Fruit fly (Drosophila melanogaster) whole organism, embryonic: ENCODE data around the gene dmrt11E.
A peak's percentile ranks its signal among the peaks of the same experiment; 100 is the strongest.

Source experiments
- Atf-2 ChIP-seq: fragments of 200-800 bp; sonication (Bioruptor generic); optimal IDR thresholded peaks from 2 replicates; lab custom pipeline; 2016; ENCODE audit warnings: missing biosample characterization, missing genetic modification characterization
- C15 ChIP-seq: fragments of 200-800 bp; sonication (Bioruptor generic); IDR thresholded peaks from 3 replicates; pipeline ENCODE4 v1.3.6; 2022; ENCODE audit warnings: missing biosample characterization, missing genetic modification characterization
- CG12659 ChIP-seq: fragments of 200-800 bp; sonication (Bioruptor generic); optimal IDR thresholded peaks from 3 replicates; lab custom pipeline; 2017; ENCODE audit warnings: mild to moderate bottlenecking, missing biosample characterization, missing genetic modification reagents, missing genetic modification characterization
- CG13287 ChIP-seq: fragments of 200-800 bp; sonication (Bioruptor generic); IDR thresholded peaks from 2 replicates; pipeline ENCODE4 v1.3.6; 2022; ENCODE audit warnings: missing biosample characterization, missing genetic modification characterization; ENCODE audit not compliant: partially characterized antibody
- CG13775 ChIP-seq: fragments of 200-800 bp; sonication (Bioruptor generic); optimal IDR thresholded peaks from 3 replicates; lab custom pipeline; 2017; ENCODE audit warnings: missing biosample characterization, mild to moderate bottlenecking, missing genetic modification characterization
- CG15073 ChIP-seq: fragments of 200-800 bp; sonication (Bioruptor generic); optimal IDR thresholded peaks from 2 replicates; lab custom pipeline; 2016; ENCODE audit warnings: missing biosample characterization, missing genetic modification characterization
- CG15514 ChIP-seq: fragments of 200-800 bp; sonication (Bioruptor generic); optimal IDR thresholded peaks from 3 replicates; lab custom pipeline; 2017; ENCODE audit warnings: missing biosample characterization, missing genetic modification characterization, mild to moderate bottlenecking, moderate library complexity, missing genetic modification reagents
- CG17328 ChIP-seq: fragments of 200-800 bp; sonication (Bioruptor generic); IDR thresholded peaks from 2 replicates; pipeline ENCODE4 v1.3.6; 2022; ENCODE audit warnings: missing biosample characterization, missing genetic modification characterization
- CG17361 ChIP-seq: fragments of 200-800 bp; sonication (Bioruptor generic); IDR thresholded peaks from 3 replicates; pipeline ENCODE4 v1.3.6; 2022; ENCODE audit warnings: missing biosample characterization, missing genetic modification characterization
- CG3163 ChIP-seq: fragments of 200-800 bp; sonication (Bioruptor generic); optimal IDR thresholded peaks from 3 replicates; lab custom pipeline; 2016; ENCODE audit warnings: missing biosample characterization, missing genetic modification characterization
- CG34376 ChIP-seq: fragments of 200-800 bp; sonication (Bioruptor generic); optimal IDR thresholded peaks from 2 replicates; lab custom pipeline; 2018; ENCODE audit warnings: missing biosample characterization, mild to moderate bottlenecking, missing genetic modification characterization
- CG34422 ChIP-seq: fragments of 200-800 bp; sonication (Bioruptor generic); IDR thresholded peaks from 3 replicates; pipeline ENCODE4 v1.3.6; 2022; ENCODE audit warnings: missing biosample characterization, missing genetic modification characterization
- CG6272 ChIP-seq: fragments of 200-800 bp; sonication (Bioruptor generic); IDR thresholded peaks from 2 replicates; pipeline ENCODE4 v1.3.6; 2022; ENCODE audit warnings: missing biosample characterization, missing genetic modification characterization
- CG6791 ChIP-seq: fragments of 200-800 bp; sonication (Bioruptor generic); IDR thresholded peaks from 3 replicates; pipeline ENCODE4 v1.3.6; 2022; ENCODE audit warnings: missing biosample characterization, missing genetic modification characterization; ENCODE audit not compliant: partially characterized antibody
- CG7556 ChIP-seq: fragments of 200-800 bp; sonication (Bioruptor generic); optimal IDR thresholded peaks from 2 replicates; lab custom pipeline; 2017; ENCODE audit warnings: missing biosample characterization, mild to moderate bottlenecking, missing genetic modification characterization
- CG7928 ChIP-seq: fragments of 200-800 bp; sonication (Bioruptor generic); optimal IDR thresholded peaks from 2 replicates; lab custom pipeline; 2017; ENCODE audit warnings: missing biosample characterization, mild to moderate bottlenecking, missing genetic modification characterization
- CG9609 ChIP-seq: fragments of 200-800 bp; sonication (Bioruptor generic); optimal IDR thresholded peaks from 3 replicates; lab custom pipeline; 2016; ENCODE audit warnings: missing biosample characterization, missing genetic modification characterization
- CG9876 ChIP-seq: fragments of 200-800 bp; sonication (Bioruptor generic); optimal IDR thresholded peaks from 2 replicates; lab custom pipeline; 2016; ENCODE audit warnings: missing biosample characterization, missing genetic modification characterization
- Chrac-16 ChIP-seq: fragments of 200-800 bp; sonication (Bioruptor generic); optimal IDR thresholded peaks from 3 replicates; lab custom pipeline; 2016; ENCODE audit warnings: missing biosample characterization, missing genetic modification characterization
- CoRest ChIP-seq: fragments of 200-800 bp; sonication (Bioruptor generic); optimal IDR thresholded peaks from 3 replicates; lab custom pipeline; 2018; ENCODE audit warnings: missing biosample characterization, mild to moderate bottlenecking, missing genetic modification characterization, moderate library complexity
- Dek ChIP-seq: fragments of 200-800 bp; sonication (Bioruptor generic); optimal IDR thresholded peaks from 3 replicates; lab custom pipeline; 2019; ENCODE audit warnings: missing biosample characterization, mild to moderate bottlenecking, missing genetic modification characterization, moderate library complexity
- Dip3 ChIP-seq: fragments of 200-800 bp; sonication (Bioruptor generic); optimal IDR thresholded peaks from 3 replicates; lab custom pipeline; 2016; ENCODE audit warnings: missing biosample characterization, missing genetic modification characterization
- Dll ChIP-seq: fragments of 200-800 bp; sonication (Bioruptor generic); IDR thresholded peaks from 4 replicates; pipeline ENCODE4 v1.3.6; 2022; ENCODE audit warnings: missing biosample characterization, missing genetic modification characterization; ENCODE audit not compliant: partially characterized antibody
- H15 ChIP-seq: fragments of 200-800 bp; sonication (Bioruptor generic); IDR thresholded peaks from 3 replicates; pipeline ENCODE4 v1.3.6; 2022; ENCODE audit warnings: missing biosample characterization, missing genetic modification characterization
- Hr51 ChIP-seq, 2 experiments: fragments of 200-800 bp; sonication (Bioruptor generic); optimal IDR thresholded peaks; 2 replicates in 1 of 2; 3 replicates in 1 of 2; lab custom pipeline; 2016 to 2018; ENCODE audit warnings: missing biosample characterization in 2 of 2, missing genetic modification characterization in 2 of 2, mild to moderate bottlenecking in 1 of 2, moderate library complexity in 1 of 2
- Mes4 ChIP-seq: fragments of 200-800 bp; sonication (Bioruptor generic); optimal IDR thresholded peaks from 2 replicates; lab custom pipeline; 2016; ENCODE audit warnings: missing biosample characterization, missing genetic modification characterization
- Myb ChIP-seq: fragments of 200-800 bp; sonication (Bioruptor generic); optimal IDR thresholded peaks from 2 replicates; lab custom pipeline; 2016; ENCODE audit warnings: missing biosample characterization, missing genetic modification characterization
- Pdp1 ChIP-seq, 2 experiments: fragments of 200-800 bp; sonication (Bioruptor generic); optimal IDR thresholded peaks; 3 replicates each; lab custom pipeline; 2016; ENCODE audit warnings: missing biosample characterization in 2 of 2, missing genetic modification characterization in 2 of 2, mild to moderate bottlenecking in 1 of 2, moderate library complexity in 1 of 2
- Sox100B ChIP-seq: fragments of 200-800 bp; sonication (Bioruptor generic); optimal IDR thresholded peaks from 3 replicates; lab custom pipeline; 2018; ENCODE audit warnings: missing biosample characterization, mild to moderate bottlenecking, missing genetic modification characterization
- Usf ChIP-seq: fragments of 200-800 bp; sonication (Bioruptor generic); optimal IDR thresholded peaks from 2 replicates; lab custom pipeline; 2017; ENCODE audit warnings: missing genotype, missing biosample characterization, missing genetic modification characterization
- amos ChIP-seq: fragments of 200-800 bp; sonication (Bioruptor generic); IDR thresholded peaks from 2 replicates; pipeline ENCODE4 v1.3.6; 2022; ENCODE audit warnings: missing biosample characterization, missing genetic modification characterization; ENCODE audit not compliant: partially characterized antibody
- cad ChIP-seq: fragments of >200 bp; optimal IDR thresholded peaks from 2 replicates; lab custom pipeline; 2017; ENCODE audit warnings: missing biosample characterization, missing genetic modification characterization
- caup ChIP-seq: fragments of 200-800 bp; sonication (Bioruptor generic); optimal IDR thresholded peaks from 3 replicates; lab custom pipeline; 2017; ENCODE audit warnings: missing biosample characterization, mild to moderate bottlenecking, missing genetic modification characterization, moderate library complexity; ENCODE audit not compliant: severe bottlenecking
- dm ChIP-seq: fragments of 200-800 bp; sonication (Bioruptor generic); optimal IDR thresholded peaks from 3 replicates; lab custom pipeline; 2016; ENCODE audit warnings: missing biosample characterization, missing genetic modification characterization
- ftz-f1 ChIP-seq: fragments of 200-800 bp; sonication (Bioruptor generic); optimal IDR thresholded peaks from 2 replicates; lab custom pipeline; 2016; ENCODE audit warnings: missing biosample characterization, missing genetic modification characterization
- gce ChIP-seq: fragments of 200-800 bp; sonication (Bioruptor generic); IDR thresholded peaks from 3 replicates; pipeline ENCODE4 v1.3.6; 2022; ENCODE audit warnings: missing biosample characterization, missing genetic modification characterization
- gsb ChIP-seq: fragments of 200-800 bp; sonication (Bioruptor generic); IDR thresholded peaks from 2 replicates; pipeline ENCODE4 v1.3.6; 2022; ENCODE audit warnings: missing biosample characterization, missing genetic modification characterization
- ind ChIP-seq: fragments of 200-800 bp; sonication (Bioruptor generic); optimal IDR thresholded peaks from 3 replicates; lab custom pipeline; 2016; ENCODE audit warnings: missing biosample characterization, missing genetic modification characterization
- luna ChIP-seq: fragments of 200-800 bp; sonication (Bioruptor generic); optimal IDR thresholded peaks from 2 replicates; lab custom pipeline; 2016; ENCODE audit warnings: missing biosample characterization, missing genetic modification characterization
- pros ChIP-seq: fragments of 200-800 bp; sonication (Bioruptor generic); optimal IDR thresholded peaks from 3 replicates; lab custom pipeline; 2019; ENCODE audit warnings: missing biosample characterization, mild to moderate bottlenecking, missing genetic modification characterization, moderate library complexity
- ro ChIP-seq: fragments of 200-800 bp; sonication (Bioruptor generic); IDR thresholded peaks from 2 replicates; pipeline ENCODE4 v1.3.6; 2022; ENCODE audit warnings: missing biosample characterization, missing genetic modification characterization
- row ChIP-seq: fragments of 200-800 bp; sonication (Bioruptor generic); IDR thresholded peaks from 3 replicates; pipeline ENCODE4 v1.3.6; 2022; ENCODE audit warnings: missing biosample characterization, missing genetic modification characterization
- sc ChIP-seq, 3 experiments: fragments of >200 bp in 2 of 3; fragments of 200-800 bp in 1 of 3; sonication (Bioruptor generic) in 1 of 3; optimal IDR thresholded peaks; 2 replicates in 2 of 3; 3 replicates in 1 of 3; lab custom pipeline; 2017; ENCODE audit warnings: mild to moderate bottlenecking in 1 of 3, missing biosample characterization in 1 of 3, missing genetic modification characterization in 1 of 3, missing genetic modification reagents in 1 of 3
- shn ChIP-seq: fragments of 200-800 bp; sonication (Bioruptor generic); optimal IDR thresholded peaks from 3 replicates; lab custom pipeline; 2016; ENCODE audit warnings: missing biosample characterization, missing genetic modification characterization
- sqz ChIP-seq: fragments of 200-800 bp; sonication (Bioruptor generic); optimal IDR thresholded peaks from 3 replicates; lab custom pipeline; 2018; ENCODE audit warnings: missing biosample characterization, mild to moderate bottlenecking, missing genetic modification characterization
- tin ChIP-seq: fragments of 200-800 bp; sonication (Bioruptor generic); optimal IDR thresholded peaks from 3 replicates; lab custom pipeline; 2016; ENCODE audit warnings: missing biosample characterization, missing genetic modification characterization
- trem ChIP-seq: fragments of 200-800 bp; optimal IDR thresholded peaks from 3 replicates; lab custom pipeline; 2019; ENCODE audit warnings: missing biosample characterization, mild to moderate bottlenecking, missing genetic modification characterization, moderate library complexity
- tup ChIP-seq: fragments of 200-800 bp; sonication (Bioruptor generic); optimal IDR thresholded peaks from 2 replicates; lab custom pipeline; 2016; ENCODE audit warnings: missing biosample characterization, mild to moderate bottlenecking, missing genetic modification characterization, moderate library complexity

The dmrt11E gene

dm6 chrX:13412941-13413613, 45.1 kb downstream of the dmrt11E start, which contains the start of the genes CG1998 and Set2 (continued):
- peak; percentile 57 for TF ChIP-seq CoRest (tag; lab: Kevin White, UChicago)
- no peak for TF ChIP-seq gce (GFP tag; lab: Robert Waterston, UW)
- no peak for TF ChIP-seq tup (GFP tag; lab: Kevin White, UChicago)
- TF ChIP-seq dm (GFP tag; lab: Kevin White, UChicago) = peak; percentile 44
- peak; percentile 51; the same call in 2 of the 3 replicates for TF ChIP-seq row (GFP tag; lab: Robert Waterston, UW)
- TF ChIP-seq CG7928 (GFP tag; lab: Kevin White, UChicago) = no peak
- TF ChIP-seq amos (GFP tag; lab: Robert Waterston, UW) = peak; percentile 47; the same call in 1 of the 2 replicates
- TF ChIP-seq Hr51 (GFP tag; optimal IDR thresholded peaks at IDR 0.05; lab: Kevin White, UChicago) = no peak
- no peak for TF ChIP-seq Chrac-16 (GFP tag; lab: Kevin White, UChicago)
- peak; percentile 80 for TF ChIP-seq CG12659 (GFP tag; lab: Kevin White, UChicago)
- TF ChIP-seq cad (GFP tag; lab: Kevin White, UChicago) = no peak
- TF ChIP-seq CG9876 (GFP tag; lab: Kevin White, UChicago) = peak; percentile 5
- TF ChIP-seq sc (optimal IDR thresholded peaks at IDR 0.05; lab: Kevin White, UChicago) = no peak
- TF ChIP-seq sc (GFP tag; optimal IDR thresholded peaks at IDR 0.05; lab: Kevin White, UChicago) = no peak
- peak; percentile 21 for TF ChIP-seq Dek (tag; lab: Kevin White, UChicago)
- TF ChIP-seq shn (GFP tag; lab: Kevin White, UChicago) = no peak
- no peak for TF ChIP-seq CG34376
- peak; percentile 63; the same call in 1 of the 2 replicates for TF ChIP-seq CG13287
- peak; percentile 22 for TF ChIP-seq CG13775 (GFP tag; lab: Kevin White, UChicago)
- peak; percentile 38 for TF ChIP-seq CG9609
- no peak for TF ChIP-seq Dip3 (GFP tag; lab: Kevin White, UChicago)
- peak; percentile 90 for TF ChIP-seq Myb (GFP tag; lab: Kevin White, UChicago)
- TF ChIP-seq Mes4 (GFP tag; lab: Kevin White, UChicago) = no peak
- peak in 1 of 2 experiments; percentile 64 for TF ChIP-seq Pdp1 (GFP tag; optimal IDR thresholded peaks at IDR 0.05; lab: Kevin White, UChicago)
- TF ChIP-seq CG34422 (GFP tag; lab: Robert Waterston, UW) = peak; percentile 63; the same call in 2 of the 3 replicates
- TF ChIP-seq Usf (GFP tag; lab: Kevin White, UChicago) = no peak
- TF ChIP-seq CG15514 (GFP tag; lab: Kevin White, UChicago) = peak; percentile 84
- no peak for TF ChIP-seq CG15073 (GFP tag; lab: Kevin White, UChicago)
- peak; percentile 25 for TF ChIP-seq tin (GFP tag; lab: Kevin White, UChicago)
- TF ChIP-seq ind (GFP tag; lab: Kevin White, UChicago) = no peak
- TF ChIP-seq Sox100B (GFP tag; lab: Kevin White, UChicago) = no peak
- TF ChIP-seq gsb (GFP tag; lab: Robert Waterston, UW) = no peak
- TF ChIP-seq ro = no peak
- no peak for TF ChIP-seq sqz (GFP tag; lab: Kevin White, UChicago)
- no peak for TF ChIP-seq C15 (GFP tag; lab: Robert Waterston, UW)
- TF ChIP-seq H15 (GFP tag; lab: Robert Waterston, UW) = no peak
- TF ChIP-seq Dll (GFP tag; lab: Robert Waterston, UW) = 0 out of 4 replicates have a peak, but pooled peaks have one; percentile 41
- TF ChIP-seq CG17361 (GFP tag; lab: Robert Waterston, UW) = no peak
- peak; percentile 62; the same call in 1 of the 3 replicates for TF ChIP-seq CG6791 (GFP tag; lab: Robert Waterston, UW)
- TF ChIP-seq CG3163 = no peak
- no peak for TF ChIP-seq luna (GFP tag; lab: Kevin White, UChicago)
- TF ChIP-seq pros (GFP tag; lab: Kevin White, UChicago) = no peak
- TF ChIP-seq trem = peak; percentile 66
- TF ChIP-seq CG6272 (GFP tag; lab: Robert Waterston, UW) = 0 out of 2 replicates have a peak, but pooled peaks have one; percentile 18
- TF ChIP-seq Atf-2 (GFP tag; lab: Kevin White, UChicago) = no peak
- peak; percentile 93 for TF ChIP-seq ftz-f1 (GFP tag; lab: Kevin White, UChicago)
- no peak for TF ChIP-seq CG7556 (GFP tag; lab: Kevin White, UChicago)
- no peak for TF ChIP-seq CG17328 (GFP tag; lab: Robert Waterston, UW)
- peak; percentile 43 for TF ChIP-seq caup (GFP tag; lab: Kevin White, UChicago)
